Worm (Caenorhabditis elegans) whole organism, L3 larva: ENCODE data around the gene bgal-2.

Source experiments
- R02D3.7 ChIP-seq: fragments of 150-350 bp; optimal IDR thresholded peaks from 2 replicates; lab custom pipeline; 2014; ENCODE audit warnings: missing biosample characterization, missing genetic modification characterization
- ZK546.5 ChIP-seq: sonication (generic microtip); optimal IDR thresholded peaks from 2 replicates; lab custom pipeline; 2017; ENCODE audit warnings: missing biosample characterization, missing genetic modification characterization
- aly-2 ChIP-seq: fragments of 150-350 bp; optimal IDR thresholded peaks from 2 replicates; lab custom pipeline; 2014; ENCODE audit warnings: missing biosample characterization, missing genetic modification characterization
- ama-1 ChIP-seq: fragments of 150-350 bp; optimal IDR thresholded peaks from 2 replicates; lab custom pipeline; 2018
- ceh-16 ChIP-seq: sonication (generic microtip); optimal IDR thresholded peaks from 2 replicates; lab custom pipeline; 2017; ENCODE audit warnings: missing biosample characterization, missing genetic modification characterization
- ceh-28 ChIP-seq: fragments of 150-350 bp; optimal IDR thresholded peaks from 2 replicates; lab custom pipeline; 2014; ENCODE audit warnings: missing biosample characterization, missing genetic modification reagents, missing genetic modification characterization
- ceh-82 ChIP-seq: fragments of 150-350 bp; optimal IDR thresholded peaks from 2 replicates; lab custom pipeline; 2014; ENCODE audit warnings: missing biosample characterization, missing genetic modification characterization
- ceh-9 ChIP-seq: sonication (generic microtip); optimal IDR thresholded peaks from 2 replicates; lab custom pipeline; 2018; ENCODE audit warnings: missing biosample characterization, missing genetic modification characterization
- daf-12 ChIP-seq: fragments of 150-350 bp; optimal IDR thresholded peaks from 2 replicates; lab custom pipeline; 2014; ENCODE audit warnings: missing biosample characterization, missing genetic modification reagents, missing genetic modification characterization
- egl-27 ChIP-seq: sonication (generic microtip); optimal IDR thresholded peaks from 4 replicates; lab custom pipeline; 2017; ENCODE audit warnings: missing biosample characterization, missing genetic modification reagents, missing genetic modification characterization
- egl-5 ChIP-seq: fragments of 150-350 bp; optimal IDR thresholded peaks from 2 replicates; lab custom pipeline; 2017; ENCODE audit warnings: missing biosample characterization, missing genetic modification reagents, missing genetic modification characterization, inconsistent platforms
- elt-1 ChIP-seq: fragments of 150-350 bp; optimal IDR thresholded peaks from 2 replicates; lab custom pipeline; 2014; ENCODE audit warnings: missing biosample characterization, missing genetic modification characterization
- elt-2 ChIP-seq: sonication (generic microtip); optimal IDR thresholded peaks from 2 replicates; lab custom pipeline; 2016; ENCODE audit warnings: missing genetic modification reagents, mild to moderate bottlenecking, missing genetic modification characterization, missing compliant biosample characterization
- elt-3 ChIP-seq, 3 experiments: fragments of 150-350 bp in 1 of 3; sonication (generic microtip) in 2 of 3; optimal IDR thresholded peaks; 2 replicates in 2 of 3; 4 replicates in 1 of 3; lab custom pipeline; 2014 to 2017; ENCODE audit warnings: missing biosample characterization in 3 of 3, missing genetic modification characterization in 3 of 3
- eor-1 ChIP-seq, 2 experiments: fragments of 150-350 bp; optimal IDR thresholded peaks; 2 replicates each; lab custom pipeline; 2014 to 2018; ENCODE audit warnings: missing biosample characterization in 2 of 2, missing genetic modification characterization in 2 of 2
- fkh-10 ChIP-seq: sonication (generic microtip); optimal IDR thresholded peaks from 2 replicates; lab custom pipeline; 2017; ENCODE audit warnings: missing biosample characterization, missing genetic modification reagents, missing genetic modification characterization
- fkh-2 ChIP-seq: fragments of 150-350 bp; optimal IDR thresholded peaks from 2 replicates; lab custom pipeline; 2014; ENCODE audit warnings: missing biosample characterization, missing genetic modification reagents, missing genetic modification characterization
- fos-1 ChIP-seq: fragments of 150-350 bp; optimal IDR thresholded peaks from 2 replicates; lab custom pipeline; 2014; ENCODE audit warnings: missing biosample characterization, missing genetic modification characterization
- hmg-11 ChIP-seq: sonication (generic microtip); optimal IDR thresholded peaks from 2 replicates; lab custom pipeline; 2016; ENCODE audit warnings: missing genetic modification characterization, missing compliant biosample characterization
- jun-1 ChIP-seq: fragments of 150-350 bp; optimal IDR thresholded peaks from 2 replicates; lab custom pipeline; 2014; ENCODE audit warnings: missing biosample characterization, missing genetic modification reagents, missing genetic modification characterization
- lin-15B ChIP-seq: fragments of 150-350 bp; optimal IDR thresholded peaks from 2 replicates; lab custom pipeline; 2014; ENCODE audit warnings: missing biosample characterization, missing genetic modification characterization
- lin-39 ChIP-seq: fragments of 150-350 bp; optimal IDR thresholded peaks from 2 replicates; lab custom pipeline; 2018; ENCODE audit warnings: missing biosample characterization, missing genetic modification reagents, missing genetic modification characterization
- lsy-12 ChIP-seq: sonication (generic microtip); optimal IDR thresholded peaks from 2 replicates; lab custom pipeline; 2016; ENCODE audit warnings: mild to moderate bottlenecking, missing genetic modification characterization, missing compliant biosample characterization
- mdl-1 ChIP-seq: fragments of 150-350 bp; optimal IDR thresholded peaks from 2 replicates; lab custom pipeline; 2014; ENCODE audit warnings: missing biosample characterization, missing genetic modification characterization
- mml-1 ChIP-seq: fragments of 150-350 bp; sonication (generic microtip); optimal IDR thresholded peaks from 3 replicates; lab custom pipeline; 2014; ENCODE audit warnings: missing biosample characterization, missing genetic modification characterization
- nfya-1 ChIP-seq: sonication (generic microtip); optimal IDR thresholded peaks from 2 replicates; lab custom pipeline; 2017; ENCODE audit warnings: missing genetic modification characterization, mild to moderate bottlenecking, missing compliant biosample characterization, antibody characterized with exemption, moderate library complexity; ENCODE audit not compliant: insufficient read depth
- nhr-11 ChIP-seq: fragments of 150-350 bp; optimal IDR thresholded peaks from 2 replicates; lab custom pipeline; 2014; ENCODE audit warnings: missing biosample characterization, missing genetic modification characterization
- nhr-12 ChIP-seq: fragments of 150-350 bp; optimal IDR thresholded peaks from 2 replicates; lab custom pipeline; 2014; ENCODE audit warnings: missing biosample characterization, missing genetic modification characterization
- nhr-23 ChIP-seq: fragments of 150-350 bp; optimal IDR thresholded peaks from 2 replicates; lab custom pipeline; 2014; ENCODE audit warnings: missing biosample characterization, missing genetic modification reagents, missing genetic modification characterization
- nhr-237 ChIP-seq: fragments of 150-350 bp; optimal IDR thresholded peaks from 2 replicates; lab custom pipeline; 2014; ENCODE audit warnings: missing biosample characterization, missing genetic modification characterization
- nhr-25 ChIP-seq: sonication (generic microtip); optimal IDR thresholded peaks from 2 replicates; lab custom pipeline; 2017; ENCODE audit warnings: missing biosample characterization, missing genetic modification characterization
- nhr-28 ChIP-seq: fragments of 150-350 bp; optimal IDR thresholded peaks from 2 replicates; lab custom pipeline; 2014; ENCODE audit warnings: missing biosample characterization, missing genetic modification characterization
- nhr-43 ChIP-seq: sonication (generic microtip); optimal IDR thresholded peaks from 2 replicates; lab custom pipeline; 2016; ENCODE audit warnings: mild to moderate bottlenecking, missing genetic modification characterization, missing compliant biosample characterization; ENCODE audit not compliant: poor library complexity, severe bottlenecking
- nhr-67 ChIP-seq: fragments of 150-350 bp; optimal IDR thresholded peaks from 2 replicates; lab custom pipeline; 2014; ENCODE audit warnings: missing biosample characterization, missing genetic modification characterization
- nhr-76 ChIP-seq: fragments of 150-350 bp; sonication (generic microtip); optimal IDR thresholded peaks from 5 replicates; lab custom pipeline; 2014; ENCODE audit warnings: missing biosample characterization, missing genetic modification characterization
- nhr-77 ChIP-seq: fragments of 150-350 bp; optimal IDR thresholded peaks from 2 replicates; lab custom pipeline; 2014; ENCODE audit warnings: missing biosample characterization, missing genetic modification characterization
- pha-4 ChIP-seq: fragments of 150-350 bp; optimal IDR thresholded peaks from 2 replicates; lab custom pipeline; 2014; ENCODE audit warnings: missing biosample characterization, missing genetic modification reagents, missing genetic modification characterization
- pqm-1 ChIP-seq: fragments of 150-350 bp; optimal IDR thresholded peaks from 2 replicates; lab custom pipeline; 2017; ENCODE audit warnings: missing biosample characterization, missing genetic modification characterization, inconsistent platforms
- sea-2 ChIP-seq: fragments of 150-350 bp; sonication (generic microtip); optimal IDR thresholded peaks from 4 replicates; lab custom pipeline; 2014; ENCODE audit warnings: missing biosample characterization, missing genetic modification reagents, missing genetic modification characterization
- skn-1 ChIP-seq: fragments of 150-350 bp; optimal IDR thresholded peaks from 2 replicates; lab custom pipeline; 2014; ENCODE audit warnings: missing biosample characterization, missing genetic modification characterization
- snpc-4 ChIP-seq: fragments of 150-350 bp; optimal IDR thresholded peaks from 2 replicates; lab custom pipeline; 2014; ENCODE audit warnings: missing biosample characterization, missing genetic modification characterization
- tbx-2 ChIP-seq: sonication (generic microtip); optimal IDR thresholded peaks from 2 replicates; lab custom pipeline; 2016; ENCODE audit warnings: mild to moderate bottlenecking, missing genetic modification characterization, missing compliant biosample characterization
- unc-39 ChIP-seq: sonication (generic microtip); optimal IDR thresholded peaks from 4 replicates; lab custom pipeline; 2017; ENCODE audit warnings: missing biosample characterization, missing genetic modification characterization
- unc-62 ChIP-seq: fragments of 150-350 bp; sonication (generic microtip); optimal IDR thresholded peaks from 4 replicates; lab custom pipeline; 2014; ENCODE audit warnings: missing biosample characterization, missing genetic modification reagents, missing genetic modification characterization
- zag-1 ChIP-seq: fragments of 150-350 bp; optimal IDR thresholded peaks from 2 replicates; lab custom pipeline; 2014; ENCODE audit warnings: missing biosample characterization, missing genetic modification characterization
- ztf-11 ChIP-seq: fragments of 150-350 bp; optimal IDR thresholded peaks from 2 replicates; lab custom pipeline; 2014; ENCODE audit warnings: missing biosample characterization, missing genetic modification characterization
- ztf-4 ChIP-seq: fragments of 150-350 bp; optimal IDR thresholded peaks from 2 replicates; lab custom pipeline; 2014; ENCODE audit warnings: missing biosample characterization, missing genetic modification characterization

The bgal-2 gene

ce11 chrX:6743344-6743743 lies 40.9 kb upstream of the bgal-2 start:
- TF ChIP-seq ama-1 (lab: Kevin White, UChicago): peak; percentile 91
- no peak for TF ChIP-seq nhr-67 (tag; lab: Kevin White, UChicago)

- TF ChIP-seq skn-1 (tag; lab: Kevin White, UChicago): no peak
- peak; percentile 98 for TF ChIP-seq nhr-25 (tag; lab: Kevin White, UChicago)
- TF ChIP-seq daf-12 (tag; lab: Kevin White, UChicago): no peak
- peak; percentile 92 for TF ChIP-seq mml-1 (tag; lab: Kevin White, UChicago)
- peak; percentile 90 for TF ChIP-seq tbx-2
- peak; percentile 80 for TF ChIP-seq egl-5 (tag; lab: Kevin White, UChicago)
- peak; percentile 59 for TF ChIP-seq R02D3.7 (tag; lab: Kevin White, UChicago)
- TF ChIP-seq lsy-12 (tag; lab: Kevin White, UChicago): peak; percentile 89
- no peak for TF ChIP-seq ceh-9 (tag; lab: Kevin White, UChicago)
- peak; percentile 85 for TF ChIP-seq nfya-1
- TF ChIP-seq snpc-4 (tag; lab: Kevin White, UChicago): peak; percentile 46
- peak; percentile 68 for TF ChIP-seq nhr-11 (tag; lab: Kevin White, UChicago)
- peak; percentile 98 for TF ChIP-seq elt-1 (tag; lab: Kevin White, UChicago)
- no peak for TF ChIP-seq nhr-12 (tag; lab: Kevin White, UChicago)
- no peak for TF ChIP-seq hmg-11 (tag; lab: Kevin White, UChicago)
- TF ChIP-seq unc-39 (tag; lab: Kevin White, UChicago): no peak
- TF ChIP-seq ama-1 (lab: Kevin White, UChicago): peak; percentile 99
- TF ChIP-seq pha-4 (tag; lab: Kevin White, UChicago): peak; percentile 94
- no peak for TF ChIP-seq nhr-237 (tag; lab: Kevin White, UChicago)
- no peak for TF ChIP-seq sea-2 (GFP tag; lab: Kevin White, UChicago)
- no peak for TF ChIP-seq fkh-2
- TF ChIP-seq nhr-28 (tag; lab: Kevin White, UChicago): peak; percentile 67
- no peak for TF ChIP-seq ztf-11 (tag; lab: Kevin White, UChicago)
- TF ChIP-seq ceh-82 (tag; lab: Kevin White, UChicago): peak; percentile 31
- TF ChIP-seq ceh-28 (tag; lab: Kevin White, UChicago): peak; percentile 71
- peak; percentile 76 for TF ChIP-seq jun-1 (tag; lab: Kevin White, UChicago)
- no peak for TF ChIP-seq ceh-16 (tag; lab: Kevin White, UChicago)
- TF ChIP-seq unc-62 (GFP tag; lab: Kevin White, UChicago): peak; percentile 80
- peak; percentile 75 to 89 (median 84) for TF ChIP-seq elt-3 (tag; optimal IDR thresholded peaks at IDR 0.05; lab: Kevin White, UChicago)
- peak in 1 of 2 experiments; percentile 71 for TF ChIP-seq eor-1 (tag; optimal IDR thresholded peaks at IDR 0.05; lab: Kevin White, UChicago)
- peak; percentile 89 for TF ChIP-seq pqm-1
- peak; percentile 99 for TF ChIP-seq mdl-1 (tag; lab: Kevin White, UChicago)
- no peak for TF ChIP-seq lin-15B (tag; lab: Kevin White, UChicago)
- TF ChIP-seq elt-2: peak; percentile 98
- TF ChIP-seq nhr-43 (tag; lab: Kevin White, UChicago): peak; percentile 88
- TF ChIP-seq ZK546.5: no peak
- TF ChIP-seq nhr-67 (tag; lab: Kevin White, UChicago): no peak
- TF ChIP-seq zag-1: no peak
- TF ChIP-seq nhr-76 (tag; lab: Kevin White, UChicago): peak; percentile 16
- TF ChIP-seq fkh-10: no peak
- no peak for TF ChIP-seq aly-2 (tag; lab: Kevin White, UChicago)
- TF ChIP-seq egl-27 (tag; lab: Kevin White, UChicago): peak; percentile 91
- TF ChIP-seq fos-1 (tag; lab: Kevin White, UChicago): peak; percentile 82
- TF ChIP-seq nhr-77 (tag; lab: Kevin White, UChicago): peak; percentile 13
- peak; percentile 17 for TF ChIP-seq lin-39 (tag; lab: Kevin White, UChicago)
- TF ChIP-seq ztf-4 (tag; lab: Kevin White, UChicago): peak; percentile 85
- TF ChIP-seq nhr-23 (tag; lab: Kevin White, UChicago): peak; percentile 97
Measured at ce11 chrX:6743853-6744346, 40.3 kb upstream of the bgal-2 start.
